Fruit fly (Drosophila melanogaster) whole organism, embryonic: ENCODE measurements around the gene Syx1A.

Source experiments
- BtbVII ChIP-seq: fragments of 200-800 bp; sonication (Bioruptor generic); optimal IDR thresholded peaks from 3 replicates; lab custom pipeline; 2017; ENCODE audit warnings: missing biosample characterization, mild to moderate bottlenecking, missing genetic modification characterization
- CG10431 ChIP-seq: fragments of 200-800 bp; sonication (Bioruptor generic); optimal IDR thresholded peaks from 3 replicates; lab custom pipeline; 2018; ENCODE audit warnings: missing biosample characterization, mild to moderate bottlenecking, missing genetic modification characterization
- CG10654 ChIP-seq: fragments of 200-800 bp; sonication (Bioruptor generic); optimal IDR thresholded peaks from 2 replicates; lab custom pipeline; 2016; ENCODE audit warnings: missing biosample characterization, missing genetic modification characterization
- CG11723 ChIP-seq: fragments of 200-800 bp; sonication (Bioruptor generic); optimal IDR thresholded peaks from 2 replicates; lab custom pipeline; 2017; ENCODE audit warnings: missing biosample characterization, mild to moderate bottlenecking, missing genetic modification characterization
- CG12155 ChIP-seq: fragments of 200-800 bp; sonication (Bioruptor generic); optimal IDR thresholded peaks from 3 replicates; lab custom pipeline; 2016; ENCODE audit warnings: missing biosample characterization, missing genetic modification characterization
- CG17328 ChIP-seq: fragments of 200-800 bp; sonication (Bioruptor generic); IDR thresholded peaks from 2 replicates; pipeline ENCODE4 v1.3.6; 2022; ENCODE audit warnings: missing biosample characterization, missing genetic modification characterization
- CG17359 ChIP-seq: fragments of 200-800 bp; sonication (Bioruptor generic); optimal IDR thresholded peaks from 3 replicates; lab custom pipeline; 2018; ENCODE audit warnings: missing biosample characterization, mild to moderate bottlenecking, missing genetic modification characterization, moderate library complexity
- CG17612 ChIP-seq: fragments of 200-800 bp; sonication (Bioruptor generic); IDR thresholded peaks from 2 replicates; pipeline ENCODE4 v1.3.6; 2022; ENCODE audit warnings: missing biosample characterization, missing genetic modification characterization
- CG2202 ChIP-seq: fragments of 200-800 bp; sonication (Bioruptor generic); optimal IDR thresholded peaks from 2 replicates; lab custom pipeline; 2018; ENCODE audit warnings: missing biosample characterization, mild to moderate bottlenecking, missing genetic modification characterization
- CG2875 ChIP-seq: fragments of 200-800 bp; sonication (Bioruptor generic); optimal IDR thresholded peaks from 2 replicates; lab custom pipeline; 2017; ENCODE audit warnings: missing biosample characterization, mild to moderate bottlenecking, missing genetic modification characterization, missing genetic modification reagents
- CG3163 ChIP-seq: fragments of 200-800 bp; sonication (Bioruptor generic); optimal IDR thresholded peaks from 3 replicates; lab custom pipeline; 2016; ENCODE audit warnings: missing biosample characterization, missing genetic modification characterization
- CG34376 ChIP-seq: fragments of 200-800 bp; sonication (Bioruptor generic); optimal IDR thresholded peaks from 2 replicates; lab custom pipeline; 2018; ENCODE audit warnings: missing biosample characterization, mild to moderate bottlenecking, missing genetic modification characterization
- CG3838 ChIP-seq: fragments of 200-800 bp; sonication (Bioruptor generic); optimal IDR thresholded peaks from 3 replicates; lab custom pipeline; 2016; ENCODE audit warnings: missing biosample characterization, missing genetic modification characterization
- CG7271 ChIP-seq: fragments of 200-800 bp; sonication (Bioruptor generic); optimal IDR thresholded peaks from 2 replicates; lab custom pipeline; 2018; ENCODE audit warnings: missing biosample characterization, mild to moderate bottlenecking, missing genetic modification characterization, moderate library complexity
- CG8359 ChIP-seq: fragments of 200-800 bp; sonication (Bioruptor generic); optimal IDR thresholded peaks from 2 replicates; lab custom pipeline; 2017; ENCODE audit warnings: missing biosample characterization, mild to moderate bottlenecking, missing genetic modification characterization, borderline replicate concordance
- CHES-1-like ChIP-seq: fragments of 200-800 bp; sonication (Bioruptor generic); optimal IDR thresholded peaks from 2 replicates; lab custom pipeline; 2016; ENCODE audit warnings: missing biosample characterization, missing genetic modification characterization
- CrebB ChIP-seq: fragments of 200-800 bp; sonication (Bioruptor generic); optimal IDR thresholded peaks from 3 replicates; lab custom pipeline; 2018; ENCODE audit warnings: missing biosample characterization, mild to moderate bottlenecking, missing genetic modification characterization
- Deaf1 ChIP-seq: fragments of 200-800 bp; optimal IDR thresholded peaks from 3 replicates; lab custom pipeline; 2019; ENCODE audit warnings: missing biosample characterization, mild to moderate bottlenecking, missing genetic modification characterization, moderate library complexity
- Hand ChIP-seq: fragments of 200-800 bp; sonication (Bioruptor generic); optimal IDR thresholded peaks from 2 replicates; lab custom pipeline; 2017; ENCODE audit warnings: mild to moderate bottlenecking, missing biosample characterization, missing genetic modification reagents, missing genetic modification characterization
- HmgD ChIP-seq: fragments of 200-800 bp; sonication (Bioruptor generic); optimal IDR thresholded peaks from 3 replicates; lab custom pipeline; 2016; ENCODE audit warnings: missing biosample characterization, missing genetic modification characterization
- Hr51 ChIP-seq, 2 experiments: fragments of 200-800 bp; sonication (Bioruptor generic); optimal IDR thresholded peaks; 2 replicates in 1 of 2; 3 replicates in 1 of 2; lab custom pipeline; 2016 to 2018; ENCODE audit warnings: missing biosample characterization in 2 of 2, missing genetic modification characterization in 2 of 2, mild to moderate bottlenecking in 1 of 2, moderate library complexity in 1 of 2
- Jarid2 ChIP-seq: fragments of 200-800 bp; sonication (Bioruptor generic); optimal IDR thresholded peaks from 3 replicates; lab custom pipeline; 2017; ENCODE audit warnings: mild to moderate bottlenecking, missing biosample characterization, missing genetic modification reagents, missing genetic modification characterization
- Mad ChIP-seq: fragments of 200-800 bp; sonication (Bioruptor generic); optimal IDR thresholded peaks from 2 replicates; lab custom pipeline; 2016; ENCODE audit warnings: missing biosample characterization, missing genetic modification characterization
- Med ChIP-seq: fragments of 200-800 bp; sonication (Bioruptor generic); peaks from one replicate; lab custom pipeline; 2016; ENCODE audit warnings: missing biosample characterization, missing genetic modification characterization, mild to moderate bottlenecking, inconsistent platforms, moderate library complexity
- NC2β ChIP-seq: fragments of 200-800 bp; sonication (Bioruptor generic); optimal IDR thresholded peaks from 2 replicates; lab custom pipeline; 2016; ENCODE audit warnings: missing biosample characterization, missing genetic modification characterization
- Nf-YC ChIP-seq: fragments of 200-800 bp; optimal IDR thresholded peaks from 3 replicates; lab custom pipeline; 2019; ENCODE audit warnings: missing biosample characterization, mild to moderate bottlenecking, missing genetic modification characterization, moderate library complexity
- abd-A ChIP-seq: fragments of 200-800 bp; sonication (Bioruptor generic); optimal IDR thresholded peaks from 3 replicates; lab custom pipeline; 2019; ENCODE audit warnings: missing biosample characterization, mild to moderate bottlenecking, missing genetic modification characterization, moderate library complexity
- chinmo ChIP-seq: fragments of 200-800 bp; sonication (Bioruptor generic); IDR thresholded peaks from 4 replicates; pipeline ENCODE4 v1.3.6; 2022; ENCODE audit warnings: missing biosample characterization, missing genetic modification characterization; ENCODE audit not compliant: partially characterized antibody
- chn ChIP-seq: fragments of 200-800 bp; sonication (Bioruptor generic); optimal IDR thresholded peaks from 2 replicates; lab custom pipeline; 2016; ENCODE audit warnings: missing biosample characterization, missing genetic modification characterization
- dm ChIP-seq: fragments of 200-800 bp; sonication (Bioruptor generic); optimal IDR thresholded peaks from 3 replicates; lab custom pipeline; 2016; ENCODE audit warnings: missing biosample characterization, missing genetic modification characterization
- fd96Cb ChIP-seq: fragments of 200-800 bp; sonication (Bioruptor generic); optimal IDR thresholded peaks from 2 replicates; lab custom pipeline; 2018; ENCODE audit warnings: missing biosample characterization, mild to moderate bottlenecking, missing genetic modification characterization, moderate library complexity
- fru ChIP-seq: fragments of >200 bp; optimal IDR thresholded peaks from 2 replicates; lab custom pipeline; 2017
- gfzf ChIP-seq: fragments of 200-800 bp; sonication (Bioruptor generic); optimal IDR thresholded peaks from 2 replicates; lab custom pipeline; 2016; ENCODE audit warnings: missing biosample characterization, mild to moderate bottlenecking, missing genetic modification characterization, moderate library complexity
- grau ChIP-seq: fragments of 200-800 bp; optimal IDR thresholded peaks from 3 replicates; lab custom pipeline; 2019; ENCODE audit warnings: missing biosample characterization, mild to moderate bottlenecking, missing genetic modification characterization, moderate library complexity
- gro ChIP-seq: fragments of 200-800 bp; sonication (Bioruptor generic); optimal IDR thresholded peaks from 2 replicates; lab custom pipeline; 2016; ENCODE audit warnings: missing biosample characterization, missing genetic modification characterization
- hb ChIP-seq: fragments of 200-800 bp; sonication (Bioruptor generic); IDR thresholded peaks from 3 replicates; pipeline ENCODE4 v1.3.6; 2022; ENCODE audit warnings: missing biosample characterization, missing genetic modification characterization; ENCODE audit not compliant: partially characterized antibody
- her ChIP-seq: fragments of 200-800 bp; sonication (Bioruptor generic); optimal IDR thresholded peaks from 2 replicates; lab custom pipeline; 2016; ENCODE audit warnings: missing biosample characterization, missing genetic modification characterization
- hkb ChIP-seq, 2 experiments: fragments of 200-800 bp in 1 of 2; fragments of >200 bp in 1 of 2; sonication (Bioruptor generic) in 1 of 2; IDR thresholded peaks in 1 of 2; optimal IDR thresholded peaks in 1 of 2; 2 replicates each; pipeline versions ENCODE4 v1.3.6 to Lab custom; 2017 to 2022; ENCODE audit warnings: missing biosample characterization in 1 of 2, missing genetic modification characterization in 1 of 2
- lab ChIP-seq: fragments of 200-800 bp; sonication (Bioruptor generic); optimal IDR thresholded peaks from 3 replicates; lab custom pipeline; 2017; ENCODE audit warnings: missing biosample characterization, missing genetic modification characterization, mild to moderate bottlenecking, moderate library complexity, missing genetic modification reagents
- nmo ChIP-seq: fragments of 200-800 bp; sonication (Bioruptor generic); optimal IDR thresholded peaks from 2 replicates; lab custom pipeline; 2018; ENCODE audit warnings: missing biosample characterization, mild to moderate bottlenecking, missing genetic modification characterization, moderate library complexity
- pho ChIP-seq: fragments of 200-800 bp; sonication (Bioruptor generic); optimal IDR thresholded peaks from 2 replicates; lab custom pipeline; 2016; ENCODE audit warnings: missing biosample characterization, missing genetic modification characterization
- phol ChIP-seq: fragments of 200-800 bp; sonication (Bioruptor generic); optimal IDR thresholded peaks from 3 replicates; lab custom pipeline; 2018; ENCODE audit warnings: missing biosample characterization, mild to moderate bottlenecking, missing genetic modification characterization, moderate library complexity
- pzg ChIP-seq: fragments of 200-800 bp; sonication (Bioruptor generic); optimal IDR thresholded peaks from 3 replicates; lab custom pipeline; 2018; ENCODE audit warnings: missing biosample characterization, mild to moderate bottlenecking, missing genetic modification characterization, moderate library complexity
- sens ChIP-seq: fragments of 200-800 bp; sonication (Bioruptor generic); peaks from one replicate; lab custom pipeline; 2016; ENCODE audit warnings: missing biosample characterization, missing genetic modification characterization
- slp2 ChIP-seq: fragments of 200-800 bp; sonication (Bioruptor generic); optimal IDR thresholded peaks from 2 replicates; lab custom pipeline; 2016; ENCODE audit warnings: missing biosample characterization, missing genetic modification characterization
- sqz ChIP-seq: fragments of 200-800 bp; sonication (Bioruptor generic); optimal IDR thresholded peaks from 3 replicates; lab custom pipeline; 2018; ENCODE audit warnings: missing biosample characterization, mild to moderate bottlenecking, missing genetic modification characterization
- sug ChIP-seq: fragments of 200-800 bp; optimal IDR thresholded peaks from 2 replicates; lab custom pipeline; 2019; ENCODE audit warnings: missing biosample characterization, mild to moderate bottlenecking, missing genetic modification characterization, moderate library complexity
- tap ChIP-seq: fragments of 200-800 bp; optimal IDR thresholded peaks from 3 replicates; lab custom pipeline; 2019; ENCODE audit warnings: missing biosample characterization, mild to moderate bottlenecking, missing genetic modification characterization, moderate library complexity
- unpg ChIP-seq: fragments of 200-800 bp; sonication (Bioruptor generic); optimal IDR thresholded peaks from 3 replicates; lab custom pipeline; 2018; ENCODE audit warnings: missing biosample characterization, mild to moderate bottlenecking, missing genetic modification characterization, moderate library complexity

Syx1A gene

dm6 chr3R:24105312-24105902 lies at the start of gene Syx1A:
Syx1A (minus strand) TSS chr3R:24105763.
- no peak for TF ChIP-seq CG10654
- TF ChIP-seq Hr51 (GFP tag; optimal IDR thresholded peaks at IDR 0.05; lab: Kevin White, UChicago) = peak in 1 of 2 experiments; percentile 29
- TF ChIP-seq gro (GFP tag; lab: Kevin White, UChicago) = peak; percentile 16
- peak; percentile 25 for TF ChIP-seq abd-A (tag; lab: Kevin White, UChicago)
- TF ChIP-seq CrebB (tag; lab: Kevin White, UChicago) = peak; percentile 61
- TF ChIP-seq hkb (optimal IDR thresholded peaks at IDR 0.05; lab: Kevin White, UChicago) = no peak
- no peak for TF ChIP-seq hkb (GFP tag; IDR thresholded peaks at IDR 0.05; lab: Robert Waterston, UW)
- TF ChIP-seq Mad (GFP tag; lab: Kevin White, UChicago) = peak; percentile 0
- TF ChIP-seq nmo (GFP tag; lab: Kevin White, UChicago) = peak; percentile 29
- TF ChIP-seq CG12155 (GFP tag; lab: Kevin White, UChicago) = no peak
- TF ChIP-seq slp2 (GFP tag; lab: Kevin White, UChicago) = no peak
- TF ChIP-seq CG3838 = peak; percentile 65
- no peak for TF ChIP-seq CG17612 (GFP tag; lab: Robert Waterston, UW)
- TF ChIP-seq CHES-1-like (GFP tag; lab: Kevin White, UChicago) = peak; percentile 43
- TF ChIP-seq CG17328 = no peak
- TF ChIP-seq chinmo (GFP tag; lab: Robert Waterston, UW) = no peak
- TF ChIP-seq her (GFP tag; lab: Kevin White, UChicago) = peak; percentile 23
- TF ChIP-seq CG34376 (GFP tag; lab: Kevin White, UChicago) = peak; percentile 26
- peak; percentile 27 for TF ChIP-seq chn (GFP tag; lab: Kevin White, UChicago)
- no peak for TF ChIP-seq fd96Cb (tag; lab: Kevin White, UChicago)
- peak; percentile 13 for TF ChIP-seq NC2β
- peak; percentile 97 for TF ChIP-seq gfzf (GFP tag; lab: Kevin White, UChicago)
- TF ChIP-seq CG8359 (GFP tag; lab: Kevin White, UChicago) = no peak
- peak; percentile 65 for TF ChIP-seq lab (GFP tag; lab: Kevin White, UChicago)
- TF ChIP-seq Med = peak; percentile 82
- TF ChIP-seq sqz (GFP tag; lab: Kevin White, UChicago) = peak; percentile 72
- TF ChIP-seq pho (GFP tag; lab: Kevin White, UChicago) = peak; percentile 23
- TF ChIP-seq sug = peak; percentile 100
- peak; percentile 77 for TF ChIP-seq CG3163 (GFP tag; lab: Kevin White, UChicago)
- TF ChIP-seq Jarid2 (GFP tag; lab: Kevin White, UChicago) = peak; percentile 91
- TF ChIP-seq pzg (GFP tag; lab: Kevin White, UChicago) = peak; percentile 92
- peak; percentile 2 for TF ChIP-seq Hand (GFP tag; lab: Kevin White, UChicago)
- peak; percentile 11 for TF ChIP-seq unpg (GFP tag; lab: Kevin White, UChicago)
- TF ChIP-seq BtbVII (GFP tag; lab: Kevin White, UChicago) = peak; percentile 36
- peak; percentile 35 for TF ChIP-seq dm
- peak; percentile 1 for TF ChIP-seq HmgD (GFP tag; lab: Kevin White, UChicago)
- peak; percentile 4 for TF ChIP-seq CG17359
- TF ChIP-seq hb = no peak
- TF ChIP-seq grau = peak; percentile 18
- peak; percentile 32 for TF ChIP-seq tap (tag; lab: Kevin White, UChicago)
- no peak for TF ChIP-seq CG7271 (tag; lab: Kevin White, UChicago)
- TF ChIP-seq Nf-YC = peak; percentile 44
- TF ChIP-seq CG2202 = peak; percentile 11
- no peak for TF ChIP-seq fru (lab: Kevin White, UChicago)
- TF ChIP-seq CG11723 (GFP tag; lab: Kevin White, UChicago) = peak; percentile 10
- peak; percentile 86 for TF ChIP-seq sens (GFP tag; lab: Kevin White, UChicago)
- peak; percentile 20 for TF ChIP-seq phol (tag; lab: Kevin White, UChicago)
- TF ChIP-seq Deaf1 (tag; lab: Kevin White, UChicago) = peak; percentile 67
- peak; percentile 10 for TF ChIP-seq CG10431 (GFP tag; lab: Kevin White, UChicago)
- peak; percentile 3 for TF ChIP-seq CG2875
